Worm (Caenorhabditis elegans): Measurements from ENCODE around the gene fbxa-72.

fbxa-72 gene

ce11 chrV:692720-693422, 16.3 kb upstream of the fbxa-72 start, which contains the start of gene srx-4:
TSS of gene srx-4 (minus strand) at chrV:692770.
- TF ChIP-seq unc-62 (GFP tag; optimal IDR thresholded peaks at IDR 0.05), result no peak

- no peak for TF ChIP-seq unc-62 (GFP tag; optimal IDR thresholded peaks at IDR 0.05)
These were observed 13.0 kb upstream of the fbxa-72 start for ce11 chrV:689538-689937.

ce11 chrV:687384-687783, 10.8 kb upstream of the fbxa-72 start, which contains the start of gene H25P19.1:
TSS of gene H25P19.1 (plus strand) at chrV:687684.
- no peak for TF ChIP-seq unc-62 (GFP tag; optimal IDR thresholded peaks at IDR 0.05)

- TF ChIP-seq unc-62 (GFP tag; optimal IDR thresholded peaks at IDR 0.05), result no peak
These were observed 7.3 kb upstream of the fbxa-72 start, which contains the start of gene F31F4.1 for ce11 chrV:683858-684257. TSS of gene F31F4.1 (plus strand) at chrV:684060.

- no peak for TF ChIP-seq unc-62 (GFP tag; optimal IDR thresholded peaks at IDR 0.05)
These were observed 5.5 kb upstream of the fbxa-72 start, which contains the start of gene srx-23 for ce11 chrV:682031-682430. TSS of gene srx-23 (plus strand) at chrV:682331.

ce11 chrV:679663-680062, 3.1 kb upstream of the fbxa-72 start, which contains the start of gene srx-22:
TSS of gene srx-22 (plus strand) at chrV:679963.
- no peak for TF ChIP-seq unc-62 (GFP tag; optimal IDR thresholded peaks at IDR 0.05)

- no peak for TF ChIP-seq unc-62 (GFP tag; optimal IDR thresholded peaks at IDR 0.05)
These were observed 463 bp downstream of the fbxa-72 start for ce11 chrV:676090-676489.

- TF ChIP-seq unc-62 (GFP tag; optimal IDR thresholded peaks at IDR 0.05), result no peak
These were observed 2.3 kb downstream of the fbxa-72 start, which contains the start of gene sru-25 for ce11 chrV:674213-674612. TSS of gene sru-25 (minus strand) at chrV:674313.

ce11 chrV:671342-671741, 5.2 kb downstream of the fbxa-72 start, which contains the start of gene sru-24:
TSS of gene sru-24 (minus strand) at chrV:671442.
- no peak for TF ChIP-seq unc-62 (GFP tag; optimal IDR thresholded peaks at IDR 0.05)

ce11 chrV:667459-667858, 9.1 kb downstream of the fbxa-72 start, which contains the start of gene nhr-180:
TSS of gene nhr-180 (minus strand) at chrV:667510.
- TF ChIP-seq unc-62 (GFP tag; optimal IDR thresholded peaks at IDR 0.05), result no peak

- TF ChIP-seq unc-62 (GFP tag; optimal IDR thresholded peaks at IDR 0.05), result no peak
These were observed 12.2 kb downstream of the fbxa-72 start, which contains the start of the genes F31F4.11 and srh-266 for ce11 chrV:664337-664847. TSS of gene F31F4.11 (minus strand) at chrV:664437. TSS of gene srh-266 (plus strand) at chrV:664797.

ce11 chrV:660210-660609, 16.3 kb downstream of the fbxa-72 start, which contains the start of gene F31F4.17:
TSS of gene F31F4.17 (minus strand) at chrV:660310.
- TF ChIP-seq unc-62 (GFP tag; optimal IDR thresholded peaks at IDR 0.05), result no peak

ce11 chrV:657678-658077, 18.9 kb downstream of the fbxa-72 start, which contains the start of gene srh-246:
TSS of gene srh-246 (minus strand) at chrV:657778.
- no peak for TF ChIP-seq unc-62 (GFP tag; optimal IDR thresholded peaks at IDR 0.05)

ce11 chrV:655823-656222, 20.7 kb downstream of the fbxa-72 start, which contains the start of gene srh-245:
TSS of gene srh-245 (minus strand) at chrV:655923.
- TF ChIP-seq unc-62 (GFP tag; optimal IDR thresholded peaks at IDR 0.05), result no peak

ce11 chrV:654402-654801, 22.2 kb downstream of the fbxa-72 start, which contains the start of gene srj-6:
TSS of gene srj-6 (minus strand) at chrV:654502.
- TF ChIP-seq unc-62 (GFP tag; optimal IDR thresholded peaks at IDR 0.05), result no peak

ce11 chrV:652940-653339, 23.6 kb downstream of the fbxa-72 start, which contains the start of gene srj-5:
TSS of gene srj-5 (minus strand) at chrV:653040.
- TF ChIP-seq unc-62 (GFP tag; optimal IDR thresholded peaks at IDR 0.05), result no peak

- TF ChIP-seq unc-62 (GFP tag; optimal IDR thresholded peaks at IDR 0.05), result no peak
These were observed 29.7 kb downstream of the fbxa-72 start, which contains the start of gene ugt-42 for ce11 chrV:646888-647287. TSS of gene ugt-42 (plus strand) at chrV:647188.
